Worm (Caenorhabditis elegans): Measurements from ENCODE around the gene comt-4.

DNA sequence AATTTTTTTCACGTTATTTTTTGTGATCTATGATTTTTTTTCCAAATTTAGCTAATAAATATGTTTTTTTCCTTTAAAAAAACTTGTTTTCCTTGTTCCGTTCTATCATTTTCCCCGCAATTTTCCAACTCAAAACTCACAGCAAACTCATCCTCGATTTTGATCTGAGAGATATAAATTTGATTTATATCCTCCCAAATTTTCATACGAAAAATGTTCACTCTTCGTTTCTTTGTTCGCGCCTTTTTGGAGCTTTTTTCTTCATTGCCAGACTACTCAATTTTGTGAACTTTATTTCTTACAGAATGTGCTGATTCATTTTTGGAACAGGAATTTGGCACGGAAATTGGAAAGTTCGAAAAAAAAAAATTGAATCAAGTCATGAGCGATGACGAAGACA, 31.3 kb downstream of the comt-4 start, which contains the start of gene F59A7.14:
- no peak for TF ChIP-seq ama-1 (optimal IDR thresholded peaks at IDR 0.05)
- TF ChIP-seq pes-1 (GFP tag; IDR thresholded peaks at IDR 0.05) = no peak
- no peak for TF ChIP-seq hmbx-1 (tag; optimal IDR thresholded peaks at IDR 0.05)
- no peak for TF ChIP-seq tbx-37 (GFP tag; conservative IDR thresholded peaks at IDR 0.05)
- TF ChIP-seq ceh-13 (GFP tag; optimal IDR thresholded peaks at IDR 0.05) = no peak
- TF ChIP-seq aly-1 (tag; optimal IDR thresholded peaks at IDR 0.05) = no peak
- TF ChIP-seq ets-7 (tag; optimal IDR thresholded peaks at IDR 0.05) = no peak
- TF ChIP-seq hnd-1 (tag; optimal IDR thresholded peaks at IDR 0.05) = no peak
- no peak for TF ChIP-seq flt-1 (GFP tag; IDR thresholded peaks at IDR 0.05)
- no peak for TF ChIP-seq tbx-11 (GFP tag; IDR thresholded peaks at IDR 0.05)
- TF ChIP-seq scrt-1 (GFP tag; IDR thresholded peaks at IDR 0.05) = no peak
- no peak for TF ChIP-seq B0310.2 (tag; optimal IDR thresholded peaks at IDR 0.05)
- no peak for TF ChIP-seq F13C5.2 (tag; optimal IDR thresholded peaks at IDR 0.05)
- no peak for TF ChIP-seq tra-4 (tag; optimal IDR thresholded peaks at IDR 0.05)
